Fruit fly (Drosophila melanogaster) whole organism, pupa: Measurements from ENCODE around the gene Sec3.

Experiments used
- CG34367 ChIP-seq: fragments of 200-800 bp; sonication (Bioruptor generic); optimal IDR thresholded peaks from 2 replicates; lab custom pipeline; 2018; ENCODE audit warnings: missing biosample characterization, mild to moderate bottlenecking, missing genetic modification characterization
- D1 ChIP-seq: fragments of 200-800 bp; sonication (Bioruptor generic); optimal IDR thresholded peaks from 2 replicates; lab custom pipeline; 2018; ENCODE audit warnings: missing biosample characterization, mild to moderate bottlenecking, missing genetic modification characterization, moderate library complexity

DNA sequence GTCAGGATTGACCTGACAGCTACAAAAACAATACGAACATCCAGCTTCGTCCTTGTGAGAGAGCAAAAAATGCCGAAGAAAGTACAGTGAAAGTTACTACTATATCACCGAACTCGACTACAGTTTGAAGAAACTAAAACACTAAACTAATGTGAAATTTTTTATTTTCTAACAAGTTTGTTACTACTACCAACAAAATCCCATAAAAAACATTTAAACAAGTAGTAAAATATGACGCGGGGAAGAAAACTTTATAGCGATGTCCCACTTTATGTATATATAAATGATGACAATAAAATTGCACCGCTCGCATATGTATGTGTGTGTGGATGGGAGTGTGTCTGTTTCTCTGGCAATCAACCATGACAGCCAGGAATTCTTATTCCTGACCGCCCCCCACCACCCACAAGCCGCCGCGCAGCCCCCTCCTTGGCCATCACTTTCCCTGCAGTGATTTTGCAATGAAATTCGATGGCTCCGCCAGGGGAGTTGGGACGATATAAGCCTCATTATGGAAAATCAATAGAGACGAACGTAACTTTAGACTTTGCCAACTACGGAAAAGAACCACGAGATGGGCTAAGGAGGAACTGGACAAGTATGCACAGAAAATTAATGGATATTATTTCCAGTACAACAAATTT, 36.5 kb upstream of the Sec3 start:
- TF ChIP-seq D1 (tag; lab: Kevin White, UChicago) (no peak), CG34367 (tag; lab: Kevin White, UChicago) (no peak)
